Fruit fly (Drosophila melanogaster): ENCODE measurements around the gene CG8509.

dm6 chrX:15840003-15840402 lies 30.6 kb downstream of the CG8509 start:
- TF ChIP-seq bab1 (GFP tag; optimal IDR thresholded peaks at IDR 0.05) (no peak), cic (GFP tag; optimal IDR thresholded peaks at IDR 0.05) (no peak), ovo (GFP tag; optimal IDR thresholded peaks at IDR 0.05) (no peak), Clk (GFP tag; optimal IDR thresholded peaks at IDR 0.05) (no peak), CG1620 (GFP tag; optimal IDR thresholded peaks at IDR 0.05) (no peak), cnc (optimal IDR thresholded peaks at IDR 0.05) (no peak), pad (GFP tag; optimal IDR thresholded peaks at IDR 0.05) (no peak), Crg-1 (GFP tag; optimal IDR thresholded peaks at IDR 0.05) (no peak), CG12768 (GFP tag; optimal IDR thresholded peaks at IDR 0.05) (no peak)
